Fruit fly (Drosophila melanogaster): ENCODE measurements around the gene ND-B22.

The ND-B22 gene

DNA sequence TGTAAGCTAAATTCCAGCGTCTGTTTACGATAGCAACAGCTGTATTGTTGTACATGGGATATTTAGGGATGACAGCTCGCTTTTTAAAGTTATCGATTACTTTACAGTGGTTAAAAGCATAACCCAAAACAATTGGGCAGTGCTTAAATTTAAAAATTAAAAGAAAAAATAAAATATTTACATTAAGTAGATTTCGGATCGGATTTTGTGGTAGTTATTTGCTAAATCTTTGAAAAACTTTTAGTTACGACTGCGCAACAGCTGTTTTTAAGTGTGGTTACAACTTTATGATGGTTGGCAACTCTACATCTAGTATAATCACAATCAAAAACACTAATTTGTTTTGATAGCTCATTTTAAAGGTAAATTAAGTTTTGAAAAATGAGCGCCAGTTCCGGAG lies 16.3 kb upstream of the ND-B22 start, which contains the start of the genes Ing5 and CG7099:
Ing5 (minus strand) TSS at position 58 of the 400 bp plus-strand sequence.
CG7099 (plus strand) TSS at position 317 of the 400 bp plus-strand sequence.
- TF ChIP-seq Myc (optimal IDR thresholded peaks at IDR 0.05) (no peak), OdsH (GFP tag; optimal IDR thresholded peaks at IDR 0.05) (peak; percentile 95), tai (GFP tag; optimal IDR thresholded peaks at IDR 0.05) (no peak), CrebA (GFP tag; optimal IDR thresholded peaks at IDR 0.05; ENCODE audit: borderline replicate concordance) (no peak), CG9705 (GFP tag; optimal IDR thresholded peaks at IDR 0.05) (peak; percentile 93), brk (GFP tag; optimal IDR thresholded peaks at IDR 0.05) (no peak), foxo (GFP tag; optimal IDR thresholded peaks at IDR 0.05) (peak; percentile 70 to 98), usp (GFP tag; optimal IDR thresholded peaks at IDR 0.05) (no peak), ey (GFP tag; optimal IDR thresholded peaks at IDR 0.05) (peak; percentile 93), sage (GFP tag; optimal IDR thresholded peaks at IDR 0.05) (peak; percentile 90), Rel (GFP tag; optimal IDR thresholded peaks at IDR 0.05) (peak; percentile 80), Rel (tag; optimal IDR thresholded peaks at IDR 0.05) (peak; percentile 74), sv (GFP tag; optimal IDR thresholded peaks at IDR 0.05) (peak; percentile 97), pan (optimal IDR thresholded peaks at IDR 0.05) (no peak), woc (GFP tag; optimal IDR thresholded peaks at IDR 0.05) (peak; percentile 91), HLH106 (tag; optimal IDR thresholded peaks at IDR 0.05) (peak; percentile 97), psq (GFP tag; optimal IDR thresholded peaks at IDR 0.05) (peak; percentile 93), h (GFP tag; optimal IDR thresholded peaks at IDR 0.05) (peak; percentile 97), Mio (GFP tag; optimal IDR thresholded peaks at IDR 0.05) (peak; percentile 62), GATAd (GFP tag; optimal IDR thresholded peaks at IDR 0.05) (peak; percentile 92), br (GFP tag; optimal IDR thresholded peaks at IDR 0.05) (peak; percentile 94), jim (GFP tag; optimal IDR thresholded peaks at IDR 0.05) (peak; percentile 78), Hnf4 (GFP tag; optimal IDR thresholded peaks at IDR 0.05) (peak; percentile 96), Hr83 (GFP tag; optimal IDR thresholded peaks at IDR 0.05; ENCODE audit: poor library complexity, severe bottlenecking) (peak; percentile 92), CG32264 (GFP tag; optimal IDR thresholded peaks at IDR 0.05) (peak; percentile 63), dsf (GFP tag; optimal IDR thresholded peaks at IDR 0.05; ENCODE audit: borderline replicate concordance) (peak; percentile 92), rgr (GFP tag; optimal IDR thresholded peaks at IDR 0.05) (peak; percentile 98), fru (GFP tag; optimal IDR thresholded peaks at IDR 0.05) (peak; percentile 94), N (GFP tag; optimal IDR thresholded peaks at IDR 0.05) (no peak), Jra (GFP tag; optimal IDR thresholded peaks at IDR 0.05) (peak; percentile 90), Sp1 (GFP tag; optimal IDR thresholded peaks at IDR 0.05) (peak; percentile 92), dmrt93B (GFP tag; optimal IDR thresholded peaks at IDR 0.05) (peak; percentile 90)

DNA sequence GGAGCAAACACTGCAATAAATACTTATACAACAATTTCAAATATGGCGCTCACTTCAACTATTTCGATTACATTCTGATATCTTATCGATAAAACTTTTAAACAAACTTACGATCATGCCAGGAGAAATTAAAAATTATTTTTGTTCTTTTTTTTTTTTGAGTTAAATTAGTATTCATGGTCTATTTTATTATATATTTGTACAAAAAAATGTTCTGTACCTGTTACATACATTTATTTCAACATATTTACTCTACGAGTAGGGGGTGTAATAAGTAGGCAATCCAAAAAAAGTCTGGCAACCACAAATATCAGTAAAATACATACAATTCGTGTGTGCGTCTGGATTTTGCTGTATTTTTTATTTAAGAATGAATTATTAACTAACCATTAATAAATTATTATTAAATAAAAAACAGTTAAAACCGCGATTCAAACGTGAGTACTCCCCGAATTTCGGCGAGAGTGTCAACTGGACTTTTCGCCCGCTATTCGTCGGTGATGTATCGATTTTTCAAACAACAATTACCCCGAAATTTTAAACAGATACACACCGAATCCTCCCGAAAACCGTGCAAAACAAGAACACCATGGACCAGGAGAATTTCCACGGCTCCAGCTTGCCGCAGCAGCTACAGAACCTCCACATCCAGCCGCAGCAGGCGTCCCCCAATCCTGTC lies 11.6 kb upstream of the ND-B22 start, which contains the start of gene loqs:
loqs (plus strand) TSS at position 302 of the 679 bp plus-strand sequence.
- TF ChIP-seq Rel (GFP tag; optimal IDR thresholded peaks at IDR 0.05) (no peak), Rel (tag; optimal IDR thresholded peaks at IDR 0.05) (peak; percentile 20), tai (GFP tag; optimal IDR thresholded peaks at IDR 0.05) (no peak), foxo (GFP tag; optimal IDR thresholded peaks at IDR 0.05) (peak in 1 of 2 experiments; percentile 28), woc (GFP tag; optimal IDR thresholded peaks at IDR 0.05) (peak; percentile 34)

DNA sequence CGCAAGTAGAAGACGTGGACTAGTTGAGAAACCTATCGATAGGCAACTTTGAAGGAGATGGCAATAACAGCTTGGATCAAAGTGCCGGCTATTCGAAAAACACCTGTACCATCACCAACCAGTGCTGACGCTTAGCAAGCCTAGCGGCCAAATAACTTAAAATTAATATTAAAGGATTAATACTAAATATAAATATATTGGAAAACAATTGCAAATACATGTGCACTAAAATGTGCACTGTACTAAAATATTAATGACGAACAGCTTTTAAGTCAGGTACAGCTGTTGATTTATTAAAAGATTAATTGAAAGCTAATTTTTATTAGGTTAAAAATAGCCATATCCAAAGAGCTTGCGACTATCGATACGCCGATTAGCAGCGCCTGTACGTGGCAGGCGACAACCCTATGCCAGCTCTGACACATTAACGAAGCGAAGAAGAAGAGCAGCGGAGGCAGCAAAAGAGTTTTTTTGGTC lies 7.6 kb upstream of the ND-B22 start, which contains the start of the genes CG9302 and beta'COP:
CG9302 (minus strand) TSS at position 51 of the 477 bp plus-strand sequence.
beta'COP (plus strand) TSS at position 415 of the 477 bp plus-strand sequence.
- TF ChIP-seq h (GFP tag; optimal IDR thresholded peaks at IDR 0.05) (no peak), brk (GFP tag; optimal IDR thresholded peaks at IDR 0.05) (no peak), ey (GFP tag; optimal IDR thresholded peaks at IDR 0.05) (peak; percentile 35), Mio (GFP tag; optimal IDR thresholded peaks at IDR 0.05) (no peak), rgr (GFP tag; optimal IDR thresholded peaks at IDR 0.05) (no peak), woc (GFP tag; optimal IDR thresholded peaks at IDR 0.05) (peak; percentile 83), Sp1 (GFP tag; optimal IDR thresholded peaks at IDR 0.05) (peak; percentile 77), fru (GFP tag; optimal IDR thresholded peaks at IDR 0.05) (no peak), CG32264 (GFP tag; optimal IDR thresholded peaks at IDR 0.05) (no peak), dl (GFP tag; optimal IDR thresholded peaks at IDR 0.05; ENCODE audit: insufficient read depth in 1 of 2, partially characterized antibody in 2 of 2) (no peak), pan (optimal IDR thresholded peaks at IDR 0.05) (no peak), CrebA (GFP tag; optimal IDR thresholded peaks at IDR 0.05; ENCODE audit: borderline replicate concordance) (no peak), usp (GFP tag; optimal IDR thresholded peaks at IDR 0.05) (no peak), jim (GFP tag; optimal IDR thresholded peaks at IDR 0.05) (no peak), OdsH (GFP tag; optimal IDR thresholded peaks at IDR 0.05) (peak; percentile 63), tai (GFP tag; optimal IDR thresholded peaks at IDR 0.05) (no peak), sage (GFP tag; optimal IDR thresholded peaks at IDR 0.05) (no peak), foxo (GFP tag; optimal IDR thresholded peaks at IDR 0.05) (peak in 1 of 2 experiments; percentile 80), lola (GFP tag; optimal IDR thresholded peaks at IDR 0.05) (no peak), Jra (GFP tag; optimal IDR thresholded peaks at IDR 0.05) (no peak), Rel (GFP tag; optimal IDR thresholded peaks at IDR 0.05) (no peak), Rel (tag; optimal IDR thresholded peaks at IDR 0.05) (peak; percentile 25), Dfd (GFP tag; optimal IDR thresholded peaks at IDR 0.05) (no peak), dsf (GFP tag; optimal IDR thresholded peaks at IDR 0.05; ENCODE audit: borderline replicate concordance) (no peak), Hnf4 (GFP tag; optimal IDR thresholded peaks at IDR 0.05) (no peak), Hr78 (GFP tag; optimal IDR thresholded peaks at IDR 0.05) (no peak), psq (GFP tag; optimal IDR thresholded peaks at IDR 0.05) (peak; percentile 61), Abd-B (GFP tag; optimal IDR thresholded peaks at IDR 0.05) (no peak), sv (GFP tag; optimal IDR thresholded peaks at IDR 0.05) (peak; percentile 53), N (GFP tag; optimal IDR thresholded peaks at IDR 0.05) (no peak), CG9705 (GFP tag; optimal IDR thresholded peaks at IDR 0.05) (peak; percentile 66), Hr83 (GFP tag; optimal IDR thresholded peaks at IDR 0.05; ENCODE audit: poor library complexity, severe bottlenecking) (no peak), Dif (GFP tag; optimal IDR thresholded peaks at IDR 0.05; ENCODE audit: partially characterized antibody) (no peak), dmrt93B (GFP tag; optimal IDR thresholded peaks at IDR 0.05) (no peak), br (GFP tag; optimal IDR thresholded peaks at IDR 0.05) (no peak), Vsx2 (GFP tag; optimal IDR thresholded peaks at IDR 0.05; ENCODE audit: partially characterized antibody) (no peak), GATAd (GFP tag; optimal IDR thresholded peaks at IDR 0.05) (peak; percentile 12), HLH106 (tag; optimal IDR thresholded peaks at IDR 0.05) (peak; percentile 86)

Data from whole organism, wandering third instar larva.